3 fruit fly cellular contexts compared by ENCODE assay signal in the genomic region with DNA sequence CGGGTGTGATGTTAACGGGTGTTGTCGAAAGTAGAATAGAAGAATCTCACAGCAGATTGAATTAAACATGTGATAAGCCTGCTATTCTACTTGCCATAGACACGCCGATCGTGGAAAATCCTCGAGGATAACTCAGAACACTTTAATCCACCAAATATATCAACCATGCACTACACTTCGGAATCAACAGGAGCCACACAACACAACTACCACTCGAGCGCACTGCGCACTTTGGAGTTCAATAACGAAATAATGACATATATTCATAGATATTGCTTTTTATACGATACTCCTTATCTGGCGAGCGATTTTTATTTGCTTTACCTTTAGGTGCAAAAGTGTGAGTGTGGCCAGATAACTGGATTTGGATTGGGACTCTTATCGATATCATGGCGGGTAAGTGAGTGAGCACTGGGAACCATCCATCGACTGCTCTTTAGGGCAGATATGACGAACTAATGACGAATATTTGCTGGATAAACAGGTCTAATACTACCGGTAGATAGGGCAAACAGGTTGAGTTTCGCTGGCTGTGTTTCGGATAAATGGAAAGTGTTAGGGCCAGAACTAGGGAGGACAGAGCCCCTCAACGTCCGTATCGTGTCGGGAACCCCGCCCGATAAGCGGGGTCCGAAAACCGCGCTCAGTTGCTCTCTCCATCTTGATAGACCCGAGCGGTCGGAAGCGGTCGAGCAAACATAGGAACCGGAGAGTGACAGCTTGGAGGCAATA.
TF ChIP-seq lines count a peak whose summit lies in the region.

A gene (plus strand): TSS at position 682 of the 732 bp plus-strand sequence.

- TF ChIP-seq CTCF in whole organism, embryonic (GFP tag; optimal IDR thresholded peaks at IDR 0.05; lab: Kevin White, UChicago), result no peak

TF ChIP-seq in whole organism, embryonic, 481 proteins besides CTCF, POLR2A, EP300 and RAD21:
- TF ChIP-seq Bteb2 (GFP tag; optimal IDR thresholded peaks at IDR 0.05; lab: Kevin White, UChicago) (no peak), stwl (tag; optimal IDR thresholded peaks at IDR 0.05; lab: Kevin White, UChicago) (peak; percentile 36), Hmr (GFP tag; optimal IDR thresholded peaks at IDR 0.05; lab: Kevin White, UChicago) (peak; percentile 21), grn (GFP tag; optimal IDR thresholded peaks at IDR 0.05; lab: Kevin White, UChicago) (peak; percentile 32), CG15479 (GFP tag; optimal IDR thresholded peaks at IDR 0.05; lab: Kevin White, UChicago) (peak; percentile 54), Sox102F (GFP tag; optimal IDR thresholded peaks at IDR 0.05; lab: Kevin White, UChicago) (no peak), Kr (GFP tag; optimal IDR thresholded peaks at IDR 0.05; lab: Kevin White, UChicago) (peak; percentile 2), ase (GFP tag; IDR thresholded peaks at IDR 0.05; lab: Robert Waterston, UW) (no peak), eve (GFP tag; optimal IDR thresholded peaks at IDR 0.05; lab: Kevin White, UChicago) (peak in 1 of 2 experiments; percentile 56), gfzf (GFP tag; optimal IDR thresholded peaks at IDR 0.05; lab: Kevin White, UChicago) (peak; percentile 23), Trl (optimal IDR thresholded peaks at IDR 0.05; lab: Kevin White, UChicago) (peak in 1 of 2 experiments; percentile 9), Trl (GFP tag; optimal IDR thresholded peaks at IDR 0.05; lab: Kevin White, UChicago) (no peak), GATAe (GFP tag; conservative IDR thresholded peaks at IDR 0.05; lab: Robert Waterston, UW) (peak; percentile 77), kni (GFP tag; optimal IDR thresholded peaks at IDR 0.05; lab: Kevin White, UChicago) (peak; percentile 11), CG18599 (GFP tag; optimal IDR thresholded peaks at IDR 0.05; lab: Kevin White, UChicago) (peak; percentile 10), BEAF-32 (GFP tag; optimal IDR thresholded peaks at IDR 0.05; lab: Kevin White, UChicago) (peak; percentile 11), cg (GFP tag; optimal IDR thresholded peaks at IDR 0.05; lab: Kevin White, UChicago) (peak; percentile 10), pros (GFP tag; optimal IDR thresholded peaks at IDR 0.05; lab: Kevin White, UChicago) (no peak), sisA (GFP tag; IDR thresholded peaks at IDR 0.05; lab: Robert Waterston, UW) (no peak), nom (GFP tag; optimal IDR thresholded peaks at IDR 0.05; lab: Kevin White, UChicago) (no peak), Med (GFP tag; lab: Kevin White, UChicago) (peak; percentile 20), CG12769 (tag; optimal IDR thresholded peaks at IDR 0.05; lab: Kevin White, UChicago) (peak; percentile 30), lilli (GFP tag; optimal IDR thresholded peaks at IDR 0.05; lab: Kevin White, UChicago) (peak; percentile 75), Oaz (GFP tag; IDR thresholded peaks at IDR 0.05; lab: Robert Waterston, UW) (no peak), sug (tag; optimal IDR thresholded peaks at IDR 0.05; lab: Kevin White, UChicago) (peak; percentile 7), amos (GFP tag; IDR thresholded peaks at IDR 0.05; lab: Robert Waterston, UW; ENCODE audit: partially characterized antibody) (0 out of 2 replicates have a peak, but pooled peaks have one; percentile 5), exex (tag; optimal IDR thresholded peaks at IDR 0.05; lab: Kevin White, UChicago) (peak; percentile 19)

TF ChIP-seq in whole organism, prepupa, 60 proteins besides CTCF, POLR2A, EP300 and RAD21:
- peak; percentile 45 for TF ChIP-seq svp (GFP tag; lab: Kevin White, UChicago)
- TF ChIP-seq fd85E (GFP tag; optimal IDR thresholded peaks at IDR 0.05; lab: Kevin White, UChicago), result no peak
- no peak for TF ChIP-seq lz (GFP tag; optimal IDR thresholded peaks at IDR 0.05; lab: Kevin White, UChicago)
- TF ChIP-seq Blimp-1 (GFP tag; optimal IDR thresholded peaks at IDR 0.05; lab: Kevin White, UChicago), result no peak
- no peak for TF ChIP-seq Eip78C (GFP tag; lab: Kevin White, UChicago)
- no peak for TF ChIP-seq CG3919 (GFP tag; optimal IDR thresholded peaks at IDR 0.05; lab: Kevin White, UChicago)
- TF ChIP-seq Gug (GFP tag; IDR thresholded peaks at IDR 0.05; lab: Robert Waterston, UW), result no peak
- no peak for TF ChIP-seq CG16779 (tag; optimal IDR thresholded peaks at IDR 0.05; lab: Kevin White, UChicago)
- TF ChIP-seq fkh (GFP tag; optimal IDR thresholded peaks at IDR 0.05; lab: Kevin White, UChicago), result peak; percentile 59

TF ChIP-seq in whole organism, wandering third instar larva, 38 proteins besides CTCF, POLR2A, EP300 and RAD21:
- TF ChIP-seq br (GFP tag; optimal IDR thresholded peaks at IDR 0.05; lab: Kevin White, UChicago) (no peak), GATAd (GFP tag; optimal IDR thresholded peaks at IDR 0.05; lab: Kevin White, UChicago) (no peak), rgr (GFP tag; optimal IDR thresholded peaks at IDR 0.05; lab: Kevin White, UChicago) (peak; percentile 12), Myc (optimal IDR thresholded peaks at IDR 0.05; lab: Kevin White, UChicago) (no peak), dsf (GFP tag; optimal IDR thresholded peaks at IDR 0.05; lab: Kevin White, UChicago; ENCODE audit: borderline replicate concordance) (no peak), Hr83 (GFP tag; optimal IDR thresholded peaks at IDR 0.05; lab: Kevin White, UChicago; ENCODE audit: poor library complexity, severe bottlenecking) (no peak), ey (GFP tag; optimal IDR thresholded peaks at IDR 0.05; lab: Kevin White, UChicago) (no peak), fru (GFP tag; optimal IDR thresholded peaks at IDR 0.05; lab: Kevin White, UChicago) (no peak), HLH106 (tag; optimal IDR thresholded peaks at IDR 0.05; lab: Kevin White, UChicago) (no peak), Rel (GFP tag; optimal IDR thresholded peaks at IDR 0.05; lab: Kevin White, UChicago) (no peak), Rel (tag; optimal IDR thresholded peaks at IDR 0.05; lab: Kevin White, UChicago) (peak; percentile 13), N (GFP tag; optimal IDR thresholded peaks at IDR 0.05; lab: Kevin White, UChicago) (no peak), psq (GFP tag; optimal IDR thresholded peaks at IDR 0.05; lab: Kevin White, UChicago) (no peak), dl (GFP tag; optimal IDR thresholded peaks at IDR 0.05; lab: Kevin White, UChicago; ENCODE audit: insufficient read depth in 1 of 2, partially characterized antibody in 2 of 2) (no peak)
